Worm (Caenorhabditis elegans) whole organism, L4 larva: ENCODE results near the gene F10E9.11.

ENCODE experiments used
- F26F4.8 ChIP-seq: fragments of 200-800 bp; sonication (Bioruptor generic); conservative IDR thresholded peaks from 2 replicates; pipeline ENCODE4 v1.3.6; 2022; ENCODE audit warnings: missing genetic modification characterization, missing compliant biosample characterization
- F49E8.2 ChIP-seq: sonication (generic microtip); optimal IDR thresholded peaks from 2 replicates; lab custom pipeline; 2016; ENCODE audit warnings: missing compliant biosample characterization, mild to moderate bottlenecking, missing genetic modification characterization, borderline replicate concordance
- Y75B8A.6 ChIP-seq: fragments of 200-800 bp; sonication (Bioruptor generic); IDR thresholded peaks from 2 replicates; pipeline ENCODE4 v1.3.6; 2022; ENCODE audit warnings: missing genetic modification reagents, missing genetic modification characterization, missing compliant biosample characterization
- aha-1 ChIP-seq: fragments of 150-350 bp; peaks from one replicate; lab custom pipeline; 2014; ENCODE audit warnings: missing biosample characterization, missing genetic modification characterization
- ama-1 ChIP-seq: fragments of 150-350 bp; optimal IDR thresholded peaks from 2 replicates; lab custom pipeline; 2014; ENCODE audit warnings: inconsistent platforms, mixed read lengths
- arid-1 ChIP-seq: fragments of 200-800 bp; sonication (Bioruptor generic); conservative IDR thresholded peaks from 2 replicates; pipeline ENCODE4 v1.3.6; 2022; ENCODE audit warnings: missing genetic modification reagents, missing genetic modification characterization, missing compliant biosample characterization
- daf-12 ChIP-seq: fragments of 150-350 bp; optimal IDR thresholded peaks from 2 replicates; lab custom pipeline; 2014; ENCODE audit warnings: missing biosample characterization, missing genetic modification reagents, missing genetic modification characterization
- daf-16 ChIP-seq, 3 experiments: sonication (generic microtip); optimal IDR thresholded peaks; 2 replicates each; lab custom pipeline; 2016 to 2017; ENCODE audit warnings: missing genetic modification characterization in 3 of 3, missing genetic modification reagents in 3 of 3, mild to moderate bottlenecking in 2 of 3, missing compliant biosample characterization in 2 of 3, missing biosample characterization in 1 of 3, moderate library complexity in 1 of 3
- daf-19 ChIP-seq: fragments of 200-800 bp; sonication (Bioruptor generic); conservative IDR thresholded peaks from 2 replicates; pipeline ENCODE4 v1.3.6; 2022; ENCODE audit warnings: missing genetic modification characterization, missing compliant biosample characterization
- daf-8 ChIP-seq: fragments of 200-800 bp; sonication (Bioruptor generic); IDR thresholded peaks from 2 replicates; pipeline ENCODE4 v1.3.6; 2022; ENCODE audit warnings: missing genetic modification characterization, missing compliant biosample characterization
- dmd-6 ChIP-seq: fragments of 200-800 bp; sonication (Bioruptor generic); IDR thresholded peaks from 2 replicates; pipeline ENCODE4 v1.3.6; 2022; ENCODE audit warnings: missing genetic modification reagents, missing genetic modification characterization, missing compliant biosample characterization
- duxl-1 ChIP-seq: sonication (generic microtip); optimal IDR thresholded peaks from 2 replicates; lab custom pipeline; 2016; ENCODE audit warnings: mild to moderate bottlenecking, missing genetic modification characterization, moderate library complexity, missing compliant biosample characterization; ENCODE audit not compliant: poor library complexity
- dve-1 ChIP-seq: sonication (generic microtip); optimal IDR thresholded peaks from 2 replicates; lab custom pipeline; 2017; ENCODE audit warnings: antibody characterized with exemption, mild to moderate bottlenecking, missing genetic modification characterization, missing compliant biosample characterization; ENCODE audit not compliant: insufficient read depth
- egl-27 ChIP-seq: sonication (generic microtip); optimal IDR thresholded peaks from 3 replicates; lab custom pipeline; 2017; ENCODE audit warnings: missing biosample characterization, missing genetic modification reagents, missing genetic modification characterization
- hif-1 ChIP-seq, 2 experiments: sonication (generic microtip); optimal IDR thresholded peaks; 2 replicates each; lab custom pipeline; 2016 to 2017; ENCODE audit warnings: missing compliant biosample characterization in 2 of 2, missing genetic modification characterization in 2 of 2, missing genetic modification reagents in 2 of 2, missing genotype in 2 of 2, mild to moderate bottlenecking in 1 of 2
- hlh-11 ChIP-seq: fragments of 200-800 bp; sonication (Bioruptor generic); optimal IDR thresholded peaks from 2 replicates; lab custom pipeline; 2018; ENCODE audit warnings: mild to moderate bottlenecking, missing genetic modification characterization, missing compliant biosample characterization
- hlh-30 ChIP-seq: sonication (generic microtip); optimal IDR thresholded peaks from 2 replicates; lab custom pipeline; 2017; ENCODE audit warnings: antibody characterized with exemption, mild to moderate bottlenecking, missing genetic modification characterization, missing compliant biosample characterization; ENCODE audit not compliant: insufficient read depth
- hmg-1.1 ChIP-seq: fragments of 200-800 bp; sonication (Bioruptor generic); IDR thresholded peaks from 2 replicates; pipeline ENCODE4 v1.3.6; 2022; ENCODE audit warnings: missing genetic modification reagents, missing genetic modification characterization, missing compliant biosample characterization
- lsy-2 ChIP-seq, 2 experiments: fragments of 150-350 bp in 1 of 2; sonication (generic microtip) in 1 of 2; optimal IDR thresholded peaks; 2 replicates each; lab custom pipeline; 2014 to 2017; ENCODE audit warnings: missing biosample characterization in 2 of 2, missing genetic modification characterization in 2 of 2
- mdl-1 ChIP-seq, 2 experiments: fragments of 150-350 bp in 1 of 2; sonication (generic microtip) in 1 of 2; optimal IDR thresholded peaks; 2 replicates each; lab custom pipeline; 2014 to 2017; ENCODE audit warnings: missing biosample characterization in 2 of 2, missing genetic modification characterization in 2 of 2
- mep-1 ChIP-seq: fragments of 150-350 bp; sonication (generic microtip); optimal IDR thresholded peaks from 3 replicates; lab custom pipeline; 2014; ENCODE audit warnings: missing biosample characterization, missing genetic modification characterization
- mxl-2 ChIP-seq: fragments of 200-800 bp; sonication (Bioruptor generic); conservative IDR thresholded peaks from 2 replicates; pipeline ENCODE4 v1.3.6; 2022; ENCODE audit warnings: missing genetic modification reagents, missing genetic modification characterization, missing compliant biosample characterization
- nhr-102 ChIP-seq: sonication (generic microtip); optimal IDR thresholded peaks from 2 replicates; lab custom pipeline; 2016; ENCODE audit warnings: mild to moderate bottlenecking, missing genetic modification characterization, moderate library complexity, missing compliant biosample characterization
- nhr-11 ChIP-seq: fragments of 150-350 bp; optimal IDR thresholded peaks from 2 replicates; lab custom pipeline; 2014; ENCODE audit warnings: missing biosample characterization, missing genetic modification characterization
- nhr-25 ChIP-seq: sonication (generic microtip); optimal IDR thresholded peaks from 2 replicates; lab custom pipeline; 2017; ENCODE audit warnings: missing genetic modification characterization, mild to moderate bottlenecking, missing compliant biosample characterization, antibody characterized with exemption, moderate library complexity, borderline replicate concordance; ENCODE audit not compliant: insufficient read depth
- nhr-28 ChIP-seq: fragments of 150-350 bp; optimal IDR thresholded peaks from 2 replicates; lab custom pipeline; 2014; ENCODE audit warnings: missing biosample characterization, missing genetic modification characterization
- nhr-48 ChIP-seq: sonication (generic microtip); optimal IDR thresholded peaks from 2 replicates; lab custom pipeline; 2016; ENCODE audit warnings: mild to moderate bottlenecking, missing genetic modification characterization, missing compliant biosample characterization
- nhr-76 ChIP-seq: fragments of 150-350 bp; optimal IDR thresholded peaks from 2 replicates; lab custom pipeline; 2014; ENCODE audit warnings: missing biosample characterization, missing genetic modification characterization
- nhr-77 ChIP-seq: fragments of 150-350 bp; optimal IDR thresholded peaks from 2 replicates; lab custom pipeline; 2014; ENCODE audit warnings: missing biosample characterization, missing genetic modification characterization
- pqm-1 ChIP-seq: sonication (generic microtip); optimal IDR thresholded peaks from 2 replicates; lab custom pipeline; 2017; ENCODE audit warnings: missing biosample characterization, missing genetic modification characterization
- snpc-4 ChIP-seq: fragments of 150-350 bp; optimal IDR thresholded peaks from 2 replicates; lab custom pipeline; 2014; ENCODE audit warnings: missing biosample characterization, missing genetic modification characterization
- tag-97 ChIP-seq: fragments of 200-800 bp; sonication (Bioruptor generic); IDR thresholded peaks from 2 replicates; pipeline ENCODE4 v1.3.6; 2022; ENCODE audit warnings: missing genetic modification characterization, missing compliant biosample characterization
- unc-39 ChIP-seq: sonication (generic microtip); optimal IDR thresholded peaks from 2 replicates; lab custom pipeline; 2017; ENCODE audit warnings: missing biosample characterization, missing genetic modification characterization
- unc-62 ChIP-seq, 3 experiments: fragments of 150-350 bp in 1 of 3; sonication (generic microtip); optimal IDR thresholded peaks in 2 of 3; peaks in 1 of 3; 1 replicate in 1 of 3; 2 replicates in 2 of 3; lab custom pipeline; 2014 to 2017; ENCODE audit warnings: missing biosample characterization in 3 of 3, missing genetic modification characterization in 3 of 3, missing genetic modification reagents in 3 of 3, missing genotype in 1 of 3
- zag-1 ChIP-seq: fragments of 150-350 bp; optimal IDR thresholded peaks from 2 replicates; lab custom pipeline; 2014; ENCODE audit warnings: missing biosample characterization, missing genetic modification characterization
- zip-2 ChIP-seq: fragments of 150-350 bp; optimal IDR thresholded peaks from 2 replicates; lab custom pipeline; 2014; ENCODE audit warnings: missing biosample characterization, missing genetic modification characterization

Gene F10E9.11

DNA sequence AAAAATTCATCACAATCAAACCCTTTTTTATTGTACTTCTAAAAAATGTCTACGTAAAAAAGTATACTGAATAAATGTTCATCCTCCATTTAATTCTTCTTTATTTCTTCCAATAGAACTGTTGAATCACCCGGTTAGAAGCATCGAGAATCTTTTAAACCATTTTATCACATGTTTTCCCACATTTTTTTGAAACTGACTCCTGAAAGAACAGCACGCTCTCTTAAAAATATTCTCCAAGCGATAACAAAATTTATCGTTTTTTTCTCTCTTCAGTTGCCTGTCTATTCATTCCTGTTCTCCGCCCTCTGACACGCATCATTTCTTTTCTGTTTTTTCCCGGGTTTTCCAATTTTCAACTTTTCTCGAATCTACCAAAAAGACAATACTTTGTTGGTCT, 5.4 kb upstream of the F10E9.11 start, which contains the start of gene F10E9.12:
F10E9.12 (plus strand) TSS at position 131 of the 400 bp plus-strand sequence.
- TF ChIP-seq daf-16 (GFP tag; optimal IDR thresholded peaks at IDR 0.05; lab: Kevin White, UChicago) (no peak), daf-16 (tag; optimal IDR thresholded peaks at IDR 0.05; lab: Kevin White, UChicago) (peak; percentile 43), hmg-1.1 (GFP tag; lab: Robert Waterston, UW) (no peak), F49E8.2 (tag; lab: Kevin White, UChicago) (no peak), daf-8 (GFP tag; lab: Robert Waterston, UW) (no peak), hlh-11 (tag; lab: Kevin White, UChicago) (peak; percentile 30), aha-1 (tag; lab: Kevin White, UChicago) (peak; percentile 9), unc-62 (GFP tag; optimal IDR thresholded peaks at IDR 0.05 in 1 of 2; lab: Kevin White, UChicago) (no peak), unc-62 (tag; optimal IDR thresholded peaks at IDR 0.05; lab: Kevin White, UChicago) (no peak), dve-1 (tag; lab: Kevin White, UChicago) (peak; percentile 54), mep-1 (tag; lab: Kevin White, UChicago) (peak; percentile 5), daf-12 (tag; lab: Kevin White, UChicago) (no peak), unc-39 (tag; lab: Kevin White, UChicago) (no peak), mdl-1 (tag; optimal IDR thresholded peaks at IDR 0.05; lab: Kevin White, UChicago) (peak in 1 of 2 experiments; percentile 14), pqm-1 (tag; lab: Kevin White, UChicago) (peak; percentile 4), lsy-2 (tag; optimal IDR thresholded peaks at IDR 0.05; lab: Kevin White, UChicago) (peak in 1 of 2 experiments; percentile 31), zag-1 (no peak), mxl-2 (GFP tag; lab: Robert Waterston, UW) (no peak), F26F4.8 (GFP tag; lab: Robert Waterston, UW) (no peak), dmd-6 (peak; percentile 26; the same call in 1 of the 2 replicates), egl-27 (no peak), nhr-48 (tag; lab: Kevin White, UChicago) (no peak), nhr-28 (tag; lab: Kevin White, UChicago) (peak; percentile 1), hlh-30 (tag; lab: Kevin White, UChicago) (peak; percentile 66), nhr-102 (tag; lab: Kevin White, UChicago) (no peak)

- TF ChIP-seq daf-8 (GFP tag; lab: Robert Waterston, UW) (no peak), F49E8.2 (tag; lab: Kevin White, UChicago) (no peak), aha-1 (tag; lab: Kevin White, UChicago) (no peak), daf-19 (GFP tag; lab: Robert Waterston, UW) (no peak), nhr-11 (peak; percentile 68), tag-97 (GFP tag; lab: Robert Waterston, UW) (no peak), snpc-4 (tag; lab: Kevin White, UChicago) (no peak)
Measured at ce11 chrIII:8322645-8323213, 3.7 kb upstream of the F10E9.11 start, which contains the start of gene F10E9.1. Gene F10E9.1, plus strand, starts transcription at chrIII:8323163.

DNA sequence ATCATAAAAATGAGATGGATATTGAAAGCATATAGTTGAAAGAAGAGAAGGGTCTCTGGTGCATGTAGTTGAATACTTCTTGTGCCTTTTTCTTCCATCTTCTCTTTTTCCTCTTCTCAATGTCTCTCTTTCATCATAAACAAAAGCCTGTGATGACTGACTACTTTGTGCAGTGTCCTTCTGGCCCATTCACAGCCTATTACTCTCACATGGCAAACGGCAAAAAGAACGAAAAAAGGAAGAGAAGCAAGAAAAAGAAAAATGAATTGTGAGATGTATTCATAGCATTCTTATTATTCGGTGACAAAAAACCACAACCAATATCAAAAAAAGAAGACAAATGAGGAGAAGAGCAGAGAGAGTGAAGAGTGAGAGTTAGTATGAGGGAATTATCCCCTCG, 2.2 kb upstream of the F10E9.11 start:
- TF ChIP-seq unc-62 (GFP tag; optimal IDR thresholded peaks at IDR 0.05 in 1 of 2; lab: Kevin White, UChicago) (peak in 1 of 2 experiments; percentile 89), unc-62 (tag; optimal IDR thresholded peaks at IDR 0.05; lab: Kevin White, UChicago) (no peak), hmg-1.1 (GFP tag; lab: Robert Waterston, UW) (0 out of 2 replicates have a peak, but pooled peaks have one; percentile 8), duxl-1 (tag; lab: Kevin White, UChicago) (no peak), aha-1 (tag; lab: Kevin White, UChicago) (peak; percentile 7), hlh-30 (tag; lab: Kevin White, UChicago) (peak; percentile 6), arid-1 (GFP tag; lab: Robert Waterston, UW) (no peak)

- TF ChIP-seq nhr-25 (no peak), zip-2 (tag; lab: Kevin White, UChicago) (no peak), hif-1 (tag; optimal IDR thresholded peaks at IDR 0.05; lab: Kevin White, UChicago) (no peak), nhr-77 (tag; lab: Kevin White, UChicago) (no peak), unc-39 (tag; lab: Kevin White, UChicago) (no peak), nhr-76 (tag; lab: Kevin White, UChicago) (no peak), ama-1 (lab: Kevin White, UChicago) (no peak), unc-62 (GFP tag; optimal IDR thresholded peaks at IDR 0.05 in 1 of 2; lab: Kevin White, UChicago) (no peak), unc-62 (tag; optimal IDR thresholded peaks at IDR 0.05; lab: Kevin White, UChicago) (no peak), Y75B8A.6 (GFP tag; lab: Robert Waterston, UW) (no peak), daf-16 (GFP tag; optimal IDR thresholded peaks at IDR 0.05; lab: Kevin White, UChicago) (no peak), daf-16 (tag; optimal IDR thresholded peaks at IDR 0.05; lab: Kevin White, UChicago) (no peak), mxl-2 (GFP tag; lab: Robert Waterston, UW) (no peak), daf-12 (tag; lab: Kevin White, UChicago) (no peak)
- TF ChIP-seq, all 104 proteins: peak for 0
Measured at ce11 chrIII:8320183-8320582, 1.1 kb upstream of the F10E9.11 start, which contains the start of gene F10E9.10. Gene F10E9.10, minus strand, starts transcription at chrIII:8320283.
